Worm (Caenorhabditis elegans) whole organism, L1 larva: Measurements from ENCODE around the gene dhs-27.

Source experiments
- aha-1 ChIP-seq: fragments of 150-350 bp; optimal IDR thresholded peaks from 2 replicates; lab custom pipeline; 2014; ENCODE audit warnings: missing biosample characterization, missing genetic modification characterization
- ama-1 ChIP-seq: fragments of 150-350 bp; optimal IDR thresholded peaks from 2 replicates; lab custom pipeline; 2014
- dpl-1 ChIP-seq, 3 experiments: fragments of 150-350 bp in 2 of 3; sonication (generic microtip) in 1 of 3; optimal IDR thresholded peaks; 2 replicates each; lab custom pipeline; 2014 to 2017; ENCODE audit warnings: missing biosample characterization in 3 of 3, missing genetic modification characterization in 3 of 3, missing genetic modification reagents in 3 of 3
- dsc-1 ChIP-seq: sonication (generic microtip); optimal IDR thresholded peaks from 2 replicates; lab custom pipeline; 2016; ENCODE audit warnings: mild to moderate bottlenecking, missing genetic modification characterization, missing compliant biosample characterization
- egl-27 ChIP-seq, 2 experiments: fragments of 150-350 bp in 1 of 2; sonication (generic microtip); optimal IDR thresholded peaks; 3 replicates each; lab custom pipeline; 2017 to 2018; ENCODE audit warnings: missing biosample characterization in 2 of 2, missing genetic modification characterization in 2 of 2, missing genetic modification reagents in 2 of 2
- elt-3 ChIP-seq, 6 experiments: fragments of 150-350 bp in 1 of 6; sonication (generic microtip); optimal IDR thresholded peaks; 2 replicates each; lab custom pipeline; 2017 to 2018; ENCODE audit warnings: missing biosample characterization in 6 of 6, missing genetic modification characterization in 6 of 6, inconsistent platforms in 1 of 6
- jun-1 ChIP-seq: fragments of 150-350 bp; optimal IDR thresholded peaks from 2 replicates; lab custom pipeline; 2014; ENCODE audit warnings: missing biosample characterization, missing genetic modification reagents, missing genetic modification characterization
- lin-39 ChIP-seq: fragments of 150-350 bp; optimal IDR thresholded peaks from 2 replicates; lab custom pipeline; 2014; ENCODE audit warnings: missing biosample characterization, missing genetic modification reagents, missing genetic modification characterization
- lsy-2 ChIP-seq, 2 experiments: fragments of 150-350 bp; optimal IDR thresholded peaks; 2 replicates each; lab custom pipeline; 2014; ENCODE audit warnings: missing biosample characterization in 2 of 2, missing genetic modification characterization in 2 of 2
- nhr-11 ChIP-seq: fragments of 150-350 bp; optimal IDR thresholded peaks from 2 replicates; lab custom pipeline; 2014; ENCODE audit warnings: missing biosample characterization, missing genetic modification characterization
- nhr-20 ChIP-seq: sonication (generic microtip); optimal IDR thresholded peaks from 2 replicates; lab custom pipeline; 2016; ENCODE audit warnings: mild to moderate bottlenecking, missing genetic modification characterization, missing compliant biosample characterization
- pag-3 ChIP-seq: sonication (generic microtip); optimal IDR thresholded peaks from 2 replicates; lab custom pipeline; 2017; ENCODE audit warnings: missing genetic modification characterization, mild to moderate bottlenecking, missing compliant biosample characterization, antibody characterized with exemption, borderline replicate concordance; ENCODE audit not compliant: insufficient read depth
- pqm-1 ChIP-seq: sonication (generic microtip); optimal IDR thresholded peaks from 3 replicates; lab custom pipeline; 2017; ENCODE audit warnings: missing biosample characterization, missing genetic modification characterization

- TF ChIP-seq nhr-20 (tag; lab: Kevin White, UChicago), result no peak
- no peak for TF ChIP-seq jun-1
- TF ChIP-seq dpl-1 (GFP tag; optimal IDR thresholded peaks at IDR 0.05; lab: Kevin White, UChicago), result no peak
- no peak for TF ChIP-seq lsy-2 (tag; optimal IDR thresholded peaks at IDR 0.05; lab: Kevin White, UChicago)
- TF ChIP-seq pqm-1 (tag; lab: Kevin White, UChicago), result no peak
- no peak for TF ChIP-seq dsc-1 (tag; lab: Kevin White, UChicago)
- no peak for TF ChIP-seq aha-1 (tag; lab: Kevin White, UChicago)
- TF ChIP-seq elt-3 (tag; optimal IDR thresholded peaks at IDR 0.05; lab: Kevin White, UChicago), result no peak
- no peak for TF ChIP-seq nhr-11 (tag; lab: Kevin White, UChicago)
- TF ChIP-seq ama-1 (lab: Kevin White, UChicago), result no peak
- no peak for TF ChIP-seq lin-39 (tag; lab: Kevin White, UChicago)
- no peak for TF ChIP-seq pag-3 (tag; lab: Kevin White, UChicago)
- no peak for TF ChIP-seq egl-27 (tag; optimal IDR thresholded peaks at IDR 0.05; lab: Kevin White, UChicago)
Measured at ce11 chrX:3440308-3440707, 25.8 kb upstream of the dhs-27 start.
